Worm (Caenorhabditis elegans): Measurements from ENCODE around the gene nhr-248.

DNA sequence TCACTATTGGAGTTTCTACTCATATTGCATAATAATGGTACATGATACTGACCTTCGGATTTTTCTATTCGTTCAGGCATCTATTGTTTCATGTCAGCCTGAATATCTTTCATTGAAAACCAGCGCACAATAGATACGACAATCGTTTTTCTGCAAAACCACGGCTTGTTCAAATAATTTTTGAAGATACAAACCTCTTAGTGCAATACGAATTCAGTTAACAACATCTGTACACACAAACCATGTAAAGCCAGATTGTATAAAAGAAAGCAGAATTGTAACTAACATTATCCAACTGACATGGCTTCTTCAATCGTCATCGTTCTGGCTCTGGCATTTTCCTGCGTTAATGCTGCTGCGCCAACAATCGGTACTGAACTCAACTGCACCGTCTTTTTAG lies 1.1 kb upstream of the nhr-248 start, which contains the start of gene ZK218.7:
- TF ChIP-seq ceh-82 (tag; optimal IDR thresholded peaks at IDR 0.05) (no peak), unc-62 (GFP tag; optimal IDR thresholded peaks at IDR 0.05) (no peak), lin-13 (GFP tag; optimal IDR thresholded peaks at IDR 0.05) (no peak), lin-15B (tag; optimal IDR thresholded peaks at IDR 0.05) (no peak), egl-27 (tag; optimal IDR thresholded peaks at IDR 0.05) (no peak), pag-3 (tag; optimal IDR thresholded peaks at IDR 0.05; ENCODE audit: borderline replicate concordance, insufficient read depth) (no peak), ceh-88 (GFP tag; IDR thresholded peaks at IDR 0.05) (no peak), nhr-85 (tag) (no peak)
